Worm (Caenorhabditis elegans): ENCODE results near the gene cdk-11.2.

- TF ChIP-seq unc-62 (GFP tag; optimal IDR thresholded peaks at IDR 0.05) (no peak), unc-39 (tag; optimal IDR thresholded peaks at IDR 0.05) (no peak), ama-1 (optimal IDR thresholded peaks at IDR 0.05) (no peak), nhr-21 (tag; optimal IDR thresholded peaks at IDR 0.05) (no peak), snpc-4 (tag; optimal IDR thresholded peaks at IDR 0.05) (no peak), ztf-1 (GFP tag; conservative IDR thresholded peaks at IDR 0.05) (no peak), dmd-4 (tag; optimal IDR thresholded peaks at IDR 0.05) (no peak), nhr-11 (tag; optimal IDR thresholded peaks at IDR 0.05) (no peak), ceh-82 (tag; optimal IDR thresholded peaks at IDR 0.05) (no peak), mdl-1 (tag; optimal IDR thresholded peaks at IDR 0.05) (no peak)
Observed at ce11 chrX:10386408-10386807, 33.2 kb downstream of the cdk-11.2 start, which contains the start of gene dyf-6.

Measured in whole organism, L2 larva.